Fruit fly (Drosophila melanogaster) whole organism, embryonic: ENCODE data around the gene ATPsyngamma.
A peak's percentile ranks its signal among the peaks of the same experiment; 100 is the strongest.

Experiments used
- ATbp ChIP-seq: fragments of 200-800 bp; sonication (Bioruptor generic); optimal IDR thresholded peaks from 2 replicates; lab custom pipeline; 2017; ENCODE audit warnings: missing biosample characterization, mild to moderate bottlenecking, missing genetic modification characterization, missing genetic modification reagents
- Adf1 ChIP-seq: fragments of 200-800 bp; sonication (Bioruptor generic); IDR thresholded peaks from 2 replicates; pipeline ENCODE4 v1.3.6; 2022; ENCODE audit warnings: missing biosample characterization, missing genetic modification characterization
- Blimp-1 ChIP-seq: fragments of 200-800 bp; sonication (Bioruptor generic); optimal IDR thresholded peaks from 3 replicates; lab custom pipeline; 2018; ENCODE audit warnings: missing biosample characterization, missing genetic modification characterization, mild to moderate bottlenecking, moderate library complexity, missing genetic modification reagents
- C15 ChIP-seq: fragments of 200-800 bp; sonication (Bioruptor generic); IDR thresholded peaks from 3 replicates; pipeline ENCODE4 v1.3.6; 2022; ENCODE audit warnings: missing biosample characterization, missing genetic modification characterization
- CG1024 ChIP-seq: fragments of 200-800 bp; sonication (Bioruptor generic); IDR thresholded peaks from 2 replicates; pipeline ENCODE4 v1.3.6; 2022; ENCODE audit warnings: missing biosample characterization, missing genetic modification characterization
- CG10274 ChIP-seq: fragments of 200-800 bp; sonication (Bioruptor generic); optimal IDR thresholded peaks from 3 replicates; lab custom pipeline; 2017; ENCODE audit warnings: missing biosample characterization, mild to moderate bottlenecking, missing genetic modification characterization
- CG12942 ChIP-seq: fragments of 200-800 bp; sonication (Bioruptor generic); optimal IDR thresholded peaks from 3 replicates; lab custom pipeline; 2016; ENCODE audit warnings: missing biosample characterization, missing genetic modification characterization
- CG14050 ChIP-seq: fragments of 200-800 bp; sonication (Bioruptor generic); IDR thresholded peaks from 3 replicates; pipeline ENCODE4 v1.3.6; 2022; ENCODE audit warnings: missing biosample characterization, missing genetic modification characterization
- CG14965 ChIP-seq: fragments of 200-800 bp; sonication (Bioruptor generic); optimal IDR thresholded peaks from 2 replicates; lab custom pipeline; 2016; ENCODE audit warnings: missing biosample characterization, missing genetic modification characterization, borderline replicate concordance
- CG17186 ChIP-seq: fragments of 200-800 bp; sonication (Bioruptor generic); optimal IDR thresholded peaks from 3 replicates; lab custom pipeline; 2017; ENCODE audit warnings: missing biosample characterization, missing genetic modification reagents, missing genetic modification characterization
- CG17359 ChIP-seq: fragments of 200-800 bp; sonication (Bioruptor generic); optimal IDR thresholded peaks from 3 replicates; lab custom pipeline; 2018; ENCODE audit warnings: missing biosample characterization, mild to moderate bottlenecking, missing genetic modification characterization, moderate library complexity
- CG17361 ChIP-seq: fragments of 200-800 bp; sonication (Bioruptor generic); IDR thresholded peaks from 3 replicates; pipeline ENCODE4 v1.3.6; 2022; ENCODE audit warnings: missing biosample characterization, missing genetic modification characterization
- CG18011 ChIP-seq: fragments of 200-800 bp; sonication (Bioruptor generic); optimal IDR thresholded peaks from 2 replicates; lab custom pipeline; 2017; ENCODE audit warnings: missing biosample characterization, missing genetic modification characterization, mild to moderate bottlenecking, moderate library complexity, missing genotype
- CG18262 ChIP-seq: fragments of 200-800 bp; optimal IDR thresholded peaks from 3 replicates; lab custom pipeline; 2019; ENCODE audit warnings: missing biosample characterization, mild to moderate bottlenecking, missing genetic modification characterization, moderate library complexity
- CG1832 ChIP-seq: fragments of 200-800 bp; sonication (Bioruptor generic); optimal IDR thresholded peaks from 2 replicates; lab custom pipeline; 2017; ENCODE audit warnings: missing biosample characterization, mild to moderate bottlenecking, missing genetic modification characterization, inconsistent platforms
- CG18599 ChIP-seq: fragments of 200-800 bp; sonication (Bioruptor generic); optimal IDR thresholded peaks from 3 replicates; lab custom pipeline; 2017; ENCODE audit warnings: missing biosample characterization, missing genetic modification characterization, mild to moderate bottlenecking, moderate library complexity, missing genetic modification reagents
- CG2712 ChIP-seq: fragments of 200-800 bp; optimal IDR thresholded peaks from 3 replicates; lab custom pipeline; 2019; ENCODE audit warnings: missing biosample characterization, mild to moderate bottlenecking, missing genetic modification characterization, moderate library complexity
- CG3163 ChIP-seq: fragments of 200-800 bp; sonication (Bioruptor generic); optimal IDR thresholded peaks from 3 replicates; lab custom pipeline; 2016; ENCODE audit warnings: missing biosample characterization, missing genetic modification characterization
- CG34224 ChIP-seq: fragments of 200-800 bp; sonication (Bioruptor generic); IDR thresholded peaks from 3 replicates; pipeline ENCODE4 v1.3.6; 2022; ENCODE audit warnings: missing biosample characterization, missing genetic modification characterization; ENCODE audit not compliant: partially characterized antibody
- CG6272 ChIP-seq: fragments of 200-800 bp; sonication (Bioruptor generic); IDR thresholded peaks from 2 replicates; pipeline ENCODE4 v1.3.6; 2022; ENCODE audit warnings: missing biosample characterization, missing genetic modification characterization
- CG6654 ChIP-seq: fragments of 200-800 bp; sonication (Bioruptor generic); optimal IDR thresholded peaks from 2 replicates; lab custom pipeline; 2017; ENCODE audit warnings: missing biosample characterization, mild to moderate bottlenecking, missing genetic modification characterization
- CG6683 ChIP-seq: fragments of 200-800 bp; sonication (Bioruptor generic); optimal IDR thresholded peaks from 2 replicates; lab custom pipeline; 2017; ENCODE audit warnings: missing biosample characterization, mild to moderate bottlenecking, missing genetic modification characterization, missing genetic modification reagents
- CG7556 ChIP-seq: fragments of 200-800 bp; sonication (Bioruptor generic); optimal IDR thresholded peaks from 2 replicates; lab custom pipeline; 2017; ENCODE audit warnings: missing biosample characterization, mild to moderate bottlenecking, missing genetic modification characterization
- CG7745 ChIP-seq: fragments of 200-800 bp; sonication (Bioruptor generic); optimal IDR thresholded peaks from 2 replicates; lab custom pipeline; 2018; ENCODE audit warnings: missing biosample characterization, mild to moderate bottlenecking, missing genetic modification characterization, moderate library complexity
- CG7839 ChIP-seq: fragments of 200-800 bp; sonication (Bioruptor generic); optimal IDR thresholded peaks from 3 replicates; lab custom pipeline; 2018; ENCODE audit warnings: missing biosample characterization, mild to moderate bottlenecking, missing genetic modification characterization, moderate library complexity
- CG7963 ChIP-seq: fragments of 200-800 bp; sonication (Bioruptor generic); IDR thresholded peaks from 3 replicates; pipeline ENCODE4 v1.3.6; 2022; ENCODE audit warnings: missing biosample characterization, missing genetic modification characterization; ENCODE audit not compliant: partially characterized antibody
- CG8944 ChIP-seq: fragments of 200-800 bp; sonication (Bioruptor generic); optimal IDR thresholded peaks from 3 replicates; lab custom pipeline; 2016; ENCODE audit warnings: missing biosample characterization, missing genetic modification characterization
- CG9215 ChIP-seq: fragments of 200-800 bp; sonication (Bioruptor generic); IDR thresholded peaks from 2 replicates; pipeline ENCODE4 v1.3.6; 2022; ENCODE audit warnings: missing biosample characterization, missing genetic modification characterization
- CG9609 ChIP-seq: fragments of 200-800 bp; sonication (Bioruptor generic); optimal IDR thresholded peaks from 3 replicates; lab custom pipeline; 2016; ENCODE audit warnings: missing biosample characterization, missing genetic modification characterization
- D19A ChIP-seq: fragments of 200-800 bp; optimal IDR thresholded peaks from 3 replicates; lab custom pipeline; 2019; ENCODE audit warnings: missing biosample characterization, mild to moderate bottlenecking, missing genetic modification characterization, moderate library complexity
- Deaf1 ChIP-seq: fragments of 200-800 bp; optimal IDR thresholded peaks from 3 replicates; lab custom pipeline; 2019; ENCODE audit warnings: missing biosample characterization, mild to moderate bottlenecking, missing genetic modification characterization, moderate library complexity
- Doc3 ChIP-seq: fragments of 200-800 bp; sonication (Bioruptor generic); IDR thresholded peaks from 3 replicates; pipeline ENCODE4 v1.3.6; 2022; ENCODE audit warnings: missing biosample characterization, missing genetic modification characterization; ENCODE audit not compliant: partially characterized antibody
- Eip74EF ChIP-seq, 2 experiments: fragments of 200-800 bp in 1 of 2; fragments of >200 bp in 1 of 2; sonication (Bioruptor generic) in 1 of 2; optimal IDR thresholded peaks; 2 replicates each; lab custom pipeline; 2017 to 2019; ENCODE audit warnings: missing biosample characterization in 2 of 2, missing genetic modification characterization in 2 of 2, mild to moderate bottlenecking in 1 of 2, moderate library complexity in 1 of 2
- Ets65A ChIP-seq: fragments of 200-800 bp; sonication (Bioruptor generic); peaks from one replicate; lab custom pipeline; 2016; ENCODE audit warnings: missing biosample characterization, missing genetic modification characterization
- Hmr ChIP-seq: fragments of 200-800 bp; sonication (Bioruptor generic); optimal IDR thresholded peaks from 3 replicates; lab custom pipeline; 2017; ENCODE audit warnings: mild to moderate bottlenecking, missing biosample characterization, missing genetic modification reagents, missing genetic modification characterization
- Myb ChIP-seq: fragments of 200-800 bp; sonication (Bioruptor generic); optimal IDR thresholded peaks from 2 replicates; lab custom pipeline; 2016; ENCODE audit warnings: missing biosample characterization, missing genetic modification characterization
- NfI ChIP-seq: fragments of 200-800 bp; sonication (Bioruptor generic); optimal IDR thresholded peaks from 3 replicates; lab custom pipeline; 2018; ENCODE audit warnings: missing biosample characterization, mild to moderate bottlenecking, missing genetic modification characterization, moderate library complexity
- Opbp ChIP-seq: fragments of 200-800 bp; sonication (Bioruptor generic); IDR thresholded peaks from 3 replicates; pipeline ENCODE4 v1.3.6; 2022; ENCODE audit warnings: missing biosample characterization, missing genetic modification characterization; ENCODE audit not compliant: partially characterized antibody
- Ravus ChIP-seq: fragments of 200-800 bp; sonication (Bioruptor generic); IDR thresholded peaks from 2 replicates; pipeline ENCODE4 v1.3.6; 2022; ENCODE audit warnings: missing biosample characterization, missing genetic modification characterization
- Taf1 ChIP-seq: fragments of 200-800 bp; sonication (Bioruptor generic); IDR thresholded peaks from 2 replicates; pipeline ENCODE4 v1.3.6; 2022; ENCODE audit warnings: missing biosample characterization, missing genetic modification characterization
- Usf ChIP-seq: fragments of 200-800 bp; sonication (Bioruptor generic); optimal IDR thresholded peaks from 2 replicates; lab custom pipeline; 2017; ENCODE audit warnings: missing genotype, missing biosample characterization, missing genetic modification characterization
- dm ChIP-seq: fragments of 200-800 bp; sonication (Bioruptor generic); optimal IDR thresholded peaks from 3 replicates; lab custom pipeline; 2016; ENCODE audit warnings: missing biosample characterization, missing genetic modification characterization
- ems ChIP-seq: fragments of 200-800 bp; sonication (Bioruptor generic); optimal IDR thresholded peaks from 3 replicates; lab custom pipeline; 2016; ENCODE audit warnings: missing biosample characterization, missing genetic modification characterization
- gcm ChIP-seq: fragments of 200-800 bp; sonication (Bioruptor generic); optimal IDR thresholded peaks from 2 replicates; lab custom pipeline; 2019; ENCODE audit warnings: missing biosample characterization, mild to moderate bottlenecking, missing genetic modification characterization, moderate library complexity
- peb ChIP-seq: fragments of 200-800 bp; sonication (Bioruptor generic); IDR thresholded peaks from 2 replicates; pipeline ENCODE4 v1.3.6; 2022; ENCODE audit warnings: missing biosample characterization, missing genetic modification characterization
- psq ChIP-seq: fragments of 200-800 bp; sonication (Bioruptor generic); optimal IDR thresholded peaks from 2 replicates; lab custom pipeline; 2017; ENCODE audit warnings: missing biosample characterization, missing genetic modification characterization
- rib ChIP-seq: fragments of 200-800 bp; sonication (Bioruptor generic); IDR thresholded peaks from 2 replicates; pipeline ENCODE4 v1.3.6; 2022; ENCODE audit warnings: missing biosample characterization, missing genetic modification characterization
- row ChIP-seq: fragments of 200-800 bp; sonication (Bioruptor generic); IDR thresholded peaks from 3 replicates; pipeline ENCODE4 v1.3.6; 2022; ENCODE audit warnings: missing biosample characterization, missing genetic modification characterization
- sens ChIP-seq: fragments of 200-800 bp; sonication (Bioruptor generic); peaks from one replicate; lab custom pipeline; 2016; ENCODE audit warnings: missing biosample characterization, missing genetic modification characterization
- tgo ChIP-seq: fragments of 200-800 bp; sonication (Bioruptor generic); IDR thresholded peaks from 3 replicates; pipeline ENCODE4 v1.3.6; 2022; ENCODE audit warnings: missing biosample characterization, missing genetic modification characterization
- zfh2 ChIP-seq: fragments of 200-800 bp; sonication (Bioruptor generic); optimal IDR thresholded peaks from 2 replicates; lab custom pipeline; 2016; ENCODE audit warnings: missing biosample characterization, missing genetic modification characterization

ATPsyngamma gene

DNA sequence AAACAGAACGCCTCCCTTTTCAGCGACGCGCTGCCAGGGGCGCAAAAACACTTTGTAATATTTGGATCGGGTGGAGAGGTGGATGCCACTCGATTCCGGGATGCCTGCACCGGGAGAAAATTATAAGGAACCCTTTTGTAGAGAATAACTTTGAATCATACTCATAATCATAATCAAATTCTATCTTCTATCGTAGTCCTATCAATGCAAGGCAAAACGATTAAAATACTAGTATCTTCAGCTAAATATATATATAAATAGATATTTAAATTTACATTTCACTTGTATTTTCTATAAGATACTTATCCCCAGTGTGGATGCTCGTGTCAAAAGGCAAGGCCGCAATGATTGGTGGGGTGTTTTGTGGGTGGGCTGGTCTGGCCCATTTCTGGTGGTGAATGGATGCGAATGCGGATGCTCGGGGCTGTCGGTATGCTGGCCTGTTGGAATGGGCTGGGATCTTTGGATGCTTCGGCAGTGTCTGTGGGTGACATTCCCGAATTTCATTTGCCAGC lies 43.1 kb downstream of the ATPsyngamma start (continued):
- TF ChIP-seq CG14965 (GFP tag; lab: Kevin White, UChicago): no peak
- no peak for TF ChIP-seq NfI (GFP tag; lab: Kevin White, UChicago)
- peak; percentile 30 for TF ChIP-seq Ets65A (GFP tag; lab: Kevin White, UChicago)
- peak; percentile 25 for TF ChIP-seq sens (GFP tag; lab: Kevin White, UChicago)
- TF ChIP-seq Adf1 (GFP tag; lab: Robert Waterston, UW): no peak
- TF ChIP-seq Doc3 (GFP tag; lab: Robert Waterston, UW): no peak
- no peak for TF ChIP-seq gcm (GFP tag; lab: Kevin White, UChicago)
- TF ChIP-seq CG8944 (GFP tag; lab: Kevin White, UChicago): no peak
- no peak for TF ChIP-seq C15 (GFP tag; lab: Robert Waterston, UW)
- TF ChIP-seq CG14050: no peak
- no peak for TF ChIP-seq tgo (GFP tag; lab: Robert Waterston, UW)
- peak; percentile 12 for TF ChIP-seq CG7839
- peak; percentile 22 for TF ChIP-seq Deaf1 (tag; lab: Kevin White, UChicago)
- TF ChIP-seq CG7745: no peak
- TF ChIP-seq Opbp (GFP tag; lab: Robert Waterston, UW): no peak
- TF ChIP-seq CG18599: peak; percentile 31
- TF ChIP-seq row (GFP tag; lab: Robert Waterston, UW): peak; percentile 60
- TF ChIP-seq CG6683 (GFP tag; lab: Kevin White, UChicago): no peak
- TF ChIP-seq CG17359 (tag; lab: Kevin White, UChicago): peak; percentile 5
- peak; percentile 31 for TF ChIP-seq CG7556
- TF ChIP-seq Eip74EF (GFP tag; optimal IDR thresholded peaks at IDR 0.05; lab: Kevin White, UChicago): no peak
- TF ChIP-seq CG6654: no peak
- no peak for TF ChIP-seq ems (GFP tag; lab: Kevin White, UChicago)
- TF ChIP-seq ATbp (GFP tag; lab: Kevin White, UChicago): peak; percentile 16
- TF ChIP-seq CG1024 (GFP tag; lab: Robert Waterston, UW): no peak
- no peak for TF ChIP-seq CG3163 (GFP tag; lab: Kevin White, UChicago)
- peak; percentile 31 for TF ChIP-seq Blimp-1 (GFP tag; lab: Kevin White, UChicago)
- no peak for TF ChIP-seq Hmr (GFP tag; lab: Kevin White, UChicago)
- TF ChIP-seq Myb (GFP tag; lab: Kevin White, UChicago): no peak
- peak; percentile 2 for TF ChIP-seq CG18262
- TF ChIP-seq Usf: no peak
- no peak for TF ChIP-seq Taf1 (GFP tag; lab: Robert Waterston, UW)
- no peak for TF ChIP-seq CG10274 (GFP tag; lab: Kevin White, UChicago)
- TF ChIP-seq zfh2 (GFP tag; lab: Kevin White, UChicago): no peak
- peak; percentile 20 for TF ChIP-seq CG2712 (tag; lab: Kevin White, UChicago)
- peak; percentile 32 for TF ChIP-seq D19A (tag; lab: Kevin White, UChicago)
- no peak for TF ChIP-seq CG17361
- TF ChIP-seq CG18011 (GFP tag; lab: Kevin White, UChicago): no peak
- TF ChIP-seq CG9609 (GFP tag; lab: Kevin White, UChicago): no peak
- no peak for TF ChIP-seq CG17186
- TF ChIP-seq CG1832: no peak
- no peak for TF ChIP-seq CG9215
- no peak for TF ChIP-seq peb (GFP tag; lab: Robert Waterston, UW)
- no peak for TF ChIP-seq CG34224 (GFP tag; lab: Robert Waterston, UW)
- no peak for TF ChIP-seq rib (GFP tag; lab: Robert Waterston, UW)
- no peak for TF ChIP-seq psq
- TF ChIP-seq dm (GFP tag; lab: Kevin White, UChicago): no peak
- TF ChIP-seq CG12942 (GFP tag; lab: Kevin White, UChicago): no peak
- no peak for TF ChIP-seq CG6272 (GFP tag; lab: Robert Waterston, UW)
- no peak for TF ChIP-seq Ravus (GFP tag; lab: Robert Waterston, UW)
- no peak for TF ChIP-seq CG7963 (GFP tag; lab: Robert Waterston, UW)
